Fruit fly (Drosophila melanogaster) whole organism, wandering third instar larva: ENCODE data around the gene COX7AL.

ENCODE experiments used
- CG32264 ChIP-seq: fragments of 200-800 bp; sonication (Bioruptor generic); optimal IDR thresholded peaks from 2 replicates; lab custom pipeline; 2016; ENCODE audit warnings: missing biosample characterization, missing genetic modification characterization
- CrebA ChIP-seq: fragments of 200-800 bp; sonication (Bioruptor generic); optimal IDR thresholded peaks from 2 replicates; lab custom pipeline; 2016; ENCODE audit warnings: missing biosample characterization, mild to moderate bottlenecking, missing genetic modification characterization, borderline replicate concordance
- GATAd ChIP-seq: sonication (Bioruptor generic); optimal IDR thresholded peaks from 2 replicates; lab custom pipeline; 2016; ENCODE audit warnings: missing biosample characterization, missing genetic modification characterization
- Hr83 ChIP-seq: fragments of 200-300 bp; sonication (Bioruptor generic); optimal IDR thresholded peaks from 2 replicates; lab custom pipeline; 2016; ENCODE audit warnings: missing biosample characterization, mild to moderate bottlenecking, missing genetic modification characterization, moderate library complexity; ENCODE audit not compliant: poor library complexity, severe bottlenecking
- OdsH ChIP-seq: fragments of 200-800 bp; sonication (Bioruptor generic); optimal IDR thresholded peaks from 2 replicates; lab custom pipeline; 2016; ENCODE audit warnings: missing biosample characterization, mild to moderate bottlenecking, missing genetic modification characterization
- brk ChIP-seq: fragments of 200-800 bp; sonication (Bioruptor generic); optimal IDR thresholded peaks from 2 replicates; lab custom pipeline; 2016; ENCODE audit warnings: missing biosample characterization, mild to moderate bottlenecking, missing genetic modification characterization
- dl ChIP-seq, 2 experiments: fragments of 175-275, 200-275 bp in 1 of 2; fragments of 200-275 bp in 1 of 2; sonication (Bioruptor generic); optimal IDR thresholded peaks; lab custom pipeline; 2018; ENCODE audit warnings: mild to moderate bottlenecking in 2 of 2, missing biosample characterization in 2 of 2, missing genetic modification characterization in 2 of 2, moderate library complexity in 2 of 2; ENCODE audit not compliant: partially characterized antibody in 2 of 2, insufficient read depth in 1 of 2
- dmrt93B ChIP-seq: fragments of 200-800 bp; sonication (Bioruptor generic); optimal IDR thresholded peaks from 2 replicates; lab custom pipeline; 2018; ENCODE audit warnings: missing biosample characterization, mild to moderate bottlenecking, missing genetic modification characterization
- fru ChIP-seq: fragments of 200-800 bp; sonication (Bioruptor generic); optimal IDR thresholded peaks from 3 replicates; lab custom pipeline; 2016; ENCODE audit warnings: missing biosample characterization, mild to moderate bottlenecking, missing genetic modification characterization
- pan ChIP-seq: fragments of >200 bp; optimal IDR thresholded peaks from 2 replicates; lab custom pipeline; 2017
- sage ChIP-seq: fragments of 200-800 bp; sonication (Bioruptor generic); optimal IDR thresholded peaks from 2 replicates; lab custom pipeline; 2016; ENCODE audit warnings: missing biosample characterization, mild to moderate bottlenecking, missing genetic modification characterization
- sv ChIP-seq: fragments of 200-800 bp; sonication (Bioruptor generic); optimal IDR thresholded peaks from 3 replicates; lab custom pipeline; 2016; ENCODE audit warnings: missing biosample characterization, missing genetic modification characterization
- usp ChIP-seq: fragments of >200 bp; optimal IDR thresholded peaks from 2 replicates; lab custom pipeline; 2017; ENCODE audit warnings: missing biosample characterization, missing genetic modification characterization

- TF ChIP-seq sage (GFP tag; lab: Kevin White, UChicago) (no peak), fru (GFP tag; lab: Kevin White, UChicago) (no peak), pan (lab: Kevin White, UChicago) (no peak), sv (GFP tag; lab: Kevin White, UChicago) (no peak), usp (GFP tag; lab: Kevin White, UChicago) (no peak), dl (GFP tag; optimal IDR thresholded peaks at IDR 0.05; lab: Kevin White, UChicago; ENCODE audit: insufficient read depth in 1 of 2, partially characterized antibody in 2 of 2) (no peak), Hr83 (GFP tag; lab: Kevin White, UChicago) (no peak), brk (GFP tag; lab: Kevin White, UChicago) (no peak), OdsH (GFP tag; lab: Kevin White, UChicago) (no peak), dmrt93B (GFP tag; lab: Kevin White, UChicago) (no peak), GATAd (GFP tag; lab: Kevin White, UChicago) (no peak), CrebA (no peak), CG32264 (no peak)
Measured at dm6 chr3R:8313038-8313437, 30.4 kb upstream of the COX7AL start, which contains the start of gene CG7483.
